Fruit fly (Drosophila melanogaster): Measurements from ENCODE around the gene CG31436.

DNA sequence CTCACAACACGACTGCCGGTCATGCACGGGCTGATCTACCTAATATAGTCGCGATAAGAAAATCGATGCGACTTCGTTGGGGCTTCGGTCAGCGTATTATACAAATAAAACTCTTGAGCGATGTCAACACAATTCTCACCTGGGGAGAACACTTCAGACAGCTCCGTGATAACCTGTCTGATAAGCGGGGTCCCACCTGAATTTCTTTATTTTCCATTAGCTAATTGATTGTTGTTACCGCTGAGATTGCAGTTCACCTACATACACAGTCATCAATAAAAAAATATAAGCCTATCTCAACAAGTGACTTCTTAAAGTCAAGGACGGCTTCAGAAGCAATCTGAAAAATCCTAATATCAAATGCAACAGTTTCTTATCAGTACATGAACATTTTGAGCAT, 43.0 kb downstream of the CG31436 start, which contains the start of gene tobi:
- TF ChIP-seq h (GFP tag; optimal IDR thresholded peaks at IDR 0.05) (no peak), tai (GFP tag; optimal IDR thresholded peaks at IDR 0.05) (no peak), sv (GFP tag; optimal IDR thresholded peaks at IDR 0.05) (no peak), pan (optimal IDR thresholded peaks at IDR 0.05) (no peak), psq (GFP tag; optimal IDR thresholded peaks at IDR 0.05) (no peak), CrebA (GFP tag; optimal IDR thresholded peaks at IDR 0.05; ENCODE audit: borderline replicate concordance) (no peak), Hr83 (GFP tag; optimal IDR thresholded peaks at IDR 0.05; ENCODE audit: poor library complexity, severe bottlenecking) (no peak), brk (GFP tag; optimal IDR thresholded peaks at IDR 0.05) (no peak), lola (GFP tag; optimal IDR thresholded peaks at IDR 0.05) (no peak), br (GFP tag; optimal IDR thresholded peaks at IDR 0.05) (no peak), dsf (GFP tag; optimal IDR thresholded peaks at IDR 0.05; ENCODE audit: borderline replicate concordance) (no peak), Dfd (GFP tag; optimal IDR thresholded peaks at IDR 0.05) (no peak)
